Worm (Caenorhabditis elegans) whole organism, midembryonic: ENCODE measurements around the gene C08F8.9.
"Not testable (repeated sequence)": the region's sequence is repeated elsewhere in the genome, so short reads cannot be mapped to it uniquely, and the experiment has no call there.

ENCODE experiments used
- T22C8.4 ChIP-seq: fragments of 200-800 bp; sonication (Bioruptor generic); IDR thresholded peaks from 2 replicates; pipeline ENCODE4 v1.3.6; 2022; ENCODE audit warnings: missing genetic modification characterization, missing compliant biosample characterization
- cog-1 ChIP-seq: sonication (generic microtip); optimal IDR thresholded peaks from 2 replicates; lab custom pipeline; 2016; ENCODE audit warnings: missing genetic modification characterization, missing compliant biosample characterization
- flt-1 ChIP-seq: fragments of 200-800 bp; sonication (Bioruptor generic); IDR thresholded peaks from 2 replicates; pipeline ENCODE4 v1.3.6; 2022; ENCODE audit warnings: missing genetic modification characterization, missing compliant biosample characterization
- klf-2 ChIP-seq: fragments of 200-800 bp; sonication (Bioruptor generic); conservative IDR thresholded peaks from 2 replicates; pipeline ENCODE4 v1.3.6; 2022; ENCODE audit warnings: missing genetic modification reagents, missing genetic modification characterization, missing compliant biosample characterization
- med-1 ChIP-seq: sonication (generic microtip); optimal IDR thresholded peaks from 2 replicates; lab custom pipeline; 2017; ENCODE audit warnings: missing genetic modification characterization, mild to moderate bottlenecking, missing compliant biosample characterization, antibody characterized with exemption, missing genetic modification reagents; ENCODE audit not compliant: insufficient read depth
- ref-1 ChIP-seq: fragments of 200-800 bp; sonication (Bioruptor generic); conservative IDR thresholded peaks from 2 replicates; pipeline ENCODE4 v1.3.6; 2022; ENCODE audit warnings: missing genetic modification reagents, missing genetic modification characterization, missing compliant biosample characterization
- tab-1 ChIP-seq: fragments of 200-800 bp; sonication (Bioruptor generic); IDR thresholded peaks from 2 replicates; pipeline ENCODE4 v1.3.6; 2022; ENCODE audit warnings: missing genetic modification characterization, missing compliant biosample characterization
- ztf-23 ChIP-seq: fragments of 200-800 bp; sonication (Bioruptor generic); IDR thresholded peaks from 2 replicates; pipeline ENCODE4 v1.3.6; 2022; ENCODE audit warnings: missing genetic modification reagents, missing genetic modification characterization, missing compliant biosample characterization
- ztf-29 ChIP-seq: fragments of 200-800 bp; sonication (Bioruptor generic); IDR thresholded peaks from 2 replicates; pipeline ENCODE4 v1.3.6; 2022; ENCODE audit warnings: missing genetic modification reagents, missing genetic modification characterization, missing compliant biosample characterization

The C08F8.9 gene

DNA sequence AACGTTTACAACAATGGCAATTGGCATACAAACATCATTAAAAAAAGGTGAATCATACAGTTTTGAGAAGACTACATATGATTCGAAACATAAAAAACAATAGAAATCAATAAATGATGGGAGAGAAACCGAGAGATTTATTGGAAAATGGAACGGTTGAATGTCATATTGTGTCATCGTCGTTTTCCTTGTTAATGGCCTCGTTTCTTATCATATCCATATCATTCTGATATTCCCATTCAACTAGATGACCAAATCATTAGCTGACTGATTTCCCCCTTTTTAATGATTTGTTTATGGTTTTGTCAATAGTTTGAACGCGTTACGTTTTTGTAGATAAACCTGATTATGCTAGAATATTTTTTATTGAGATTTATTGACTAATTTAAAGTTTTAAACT, 3.6 kb downstream of the C08F8.9 start:
- TF ChIP-seq T22C8.4 (GFP tag; lab: Robert Waterston, UW) (no peak), flt-1 (GFP tag; lab: Robert Waterston, UW) (no peak), cog-1 (tag; lab: Kevin White, UChicago) (no peak), med-1 (GFP tag; lab: Kevin White, UChicago) (no peak), ztf-23 (no peak), ztf-29 (GFP tag; lab: Robert Waterston, UW) (no peak), tab-1 (GFP tag; lab: Robert Waterston, UW) (no peak), ref-1 (no peak), klf-2 (GFP tag; lab: Robert Waterston, UW) (no peak)

ce11 chrIV:11169652-11170051, 8.7 kb downstream of the C08F8.9 start, which contains the start of gene nhr-67:
Gene nhr-67, plus strand, starts transcription at chrIV:11169748.
- TF ChIP-seq klf-2 (GFP tag; lab: Robert Waterston, UW), result no peak
- TF ChIP-seq med-1 (GFP tag; lab: Kevin White, UChicago), result no peak
- no peak for TF ChIP-seq ztf-29 (GFP tag; lab: Robert Waterston, UW)
- TF ChIP-seq flt-1 (GFP tag; lab: Robert Waterston, UW), result no peak
- TF ChIP-seq ztf-23, result no peak
- no peak for TF ChIP-seq tab-1 (GFP tag; lab: Robert Waterston, UW)
- TF ChIP-seq T22C8.4 (GFP tag; lab: Robert Waterston, UW), result no peak
- TF ChIP-seq ref-1, result no peak
- no peak for TF ChIP-seq cog-1 (tag; lab: Kevin White, UChicago)

ce11 chrIV:11164831-11165230, 13.6 kb downstream of the C08F8.9 start, which contains the start of gene C08F8.6:
Gene C08F8.6, minus strand, starts transcription at chrIV:11164931.
- no peak for TF ChIP-seq cog-1 (tag; lab: Kevin White, UChicago)
- no peak for TF ChIP-seq tab-1 (GFP tag; lab: Robert Waterston, UW)
- no peak for TF ChIP-seq ztf-23
- TF ChIP-seq T22C8.4 (GFP tag; lab: Robert Waterston, UW), result no peak
- no peak for TF ChIP-seq klf-2 (GFP tag; lab: Robert Waterston, UW)
- TF ChIP-seq ref-1, result no peak
- no peak for TF ChIP-seq med-1 (GFP tag; lab: Kevin White, UChicago)
- no peak for TF ChIP-seq flt-1 (GFP tag; lab: Robert Waterston, UW)

- no peak for TF ChIP-seq ztf-29 (GFP tag; lab: Robert Waterston, UW)
Observed at ce11 chrIV:11162451-11162850, 15.9 kb downstream of the C08F8.9 start, which contains the start of gene fbxb-9. Gene fbxb-9, minus strand, starts transcription at chrIV:11162551.

DNA sequence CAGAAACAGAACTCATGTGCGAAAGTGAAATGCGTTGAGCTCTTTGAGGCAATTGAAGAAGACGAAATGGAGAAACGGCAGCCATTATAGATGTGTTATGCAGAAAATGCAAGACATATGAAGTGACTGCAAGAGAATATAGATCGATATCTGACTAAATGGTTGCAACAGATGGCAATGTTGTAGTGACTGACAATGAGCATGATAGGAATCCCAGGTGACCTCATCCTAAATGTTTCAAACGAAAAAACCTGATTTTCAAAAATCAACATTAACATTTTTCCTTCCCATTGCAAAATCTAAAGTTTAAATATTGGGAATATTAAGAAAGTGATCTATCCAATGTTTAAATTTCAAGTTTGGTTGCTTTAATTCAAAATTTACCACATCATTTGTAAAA, 17.7 kb downstream of the C08F8.9 start, which contains the start of gene C08F8.15:
Gene C08F8.15 (minus strand): TSS at position 101 of the 400 bp plus-strand sequence.
- no peak for TF ChIP-seq ztf-29 (GFP tag; lab: Robert Waterston, UW)
- no peak for TF ChIP-seq tab-1 (GFP tag; lab: Robert Waterston, UW)
- TF ChIP-seq flt-1 (GFP tag; lab: Robert Waterston, UW), result no peak
- TF ChIP-seq T22C8.4 (GFP tag; lab: Robert Waterston, UW), result no peak
- no peak for TF ChIP-seq ref-1
- TF ChIP-seq med-1 (GFP tag; lab: Kevin White, UChicago), result no peak
- TF ChIP-seq cog-1 (tag; lab: Kevin White, UChicago), result no peak
- TF ChIP-seq klf-2 (GFP tag; lab: Robert Waterston, UW), result no peak
- no peak for TF ChIP-seq ztf-23

ce11 chrIV:11159886-11160285, 18.5 kb downstream of the C08F8.9 start, which contains the start of gene mboa-4:
Gene mboa-4, minus strand, starts transcription at chrIV:11159986.
- TF ChIP-seq ztf-29 (GFP tag; lab: Robert Waterston, UW) (no peak), T22C8.4 (GFP tag; lab: Robert Waterston, UW) (no peak)

ce11 chrIV:11156526-11156925, 21.9 kb downstream of the C08F8.9 start:
- TF ChIP-seq cog-1 (tag; lab: Kevin White, UChicago), result no peak
- no peak for TF ChIP-seq ztf-29 (GFP tag; lab: Robert Waterston, UW)
- no peak for TF ChIP-seq tab-1 (GFP tag; lab: Robert Waterston, UW)
- TF ChIP-seq flt-1 (GFP tag; lab: Robert Waterston, UW), result no peak
- TF ChIP-seq med-1 (GFP tag; lab: Kevin White, UChicago), result no peak
- TF ChIP-seq ref-1, result no peak
- no peak for TF ChIP-seq ztf-23
- TF ChIP-seq klf-2 (GFP tag; lab: Robert Waterston, UW), result no peak
- TF ChIP-seq T22C8.4 (GFP tag; lab: Robert Waterston, UW), result no peak

DNA sequence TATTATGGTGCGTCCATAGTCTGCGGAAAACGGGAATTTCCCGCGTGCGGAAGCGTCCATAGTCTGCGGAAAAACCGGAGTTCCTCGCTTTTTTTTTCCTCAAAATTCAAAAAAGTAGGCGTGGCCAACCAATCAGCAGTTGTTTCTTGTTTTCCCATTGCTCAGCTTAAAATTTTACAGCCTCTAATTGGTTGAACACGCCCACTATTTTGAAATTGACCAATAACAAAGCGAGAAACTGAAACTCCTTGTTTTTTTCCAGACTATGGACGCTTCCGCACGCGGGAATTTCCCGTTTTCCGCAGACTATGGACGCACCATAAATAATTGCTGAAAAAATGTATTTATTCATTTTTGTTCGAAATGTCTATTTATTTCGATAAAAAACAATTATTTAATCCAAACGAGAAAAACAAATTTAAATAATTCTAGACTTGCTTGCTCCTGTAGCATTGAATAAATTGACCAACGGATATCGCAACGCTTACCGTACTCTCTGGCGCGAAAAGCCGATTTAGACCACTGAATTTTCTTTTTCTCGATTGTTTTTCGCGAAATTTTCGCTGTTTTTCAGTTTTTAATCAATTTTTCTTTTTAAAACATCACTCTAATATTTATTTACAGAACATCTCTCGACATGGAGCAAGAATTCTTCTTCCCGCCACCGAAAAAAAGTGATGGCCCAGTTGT, 23.8 kb downstream of the C08F8.9 start, which contains the start of gene C08F8.3:
Gene C08F8.3 (plus strand): TSS at position 620 of the 690 bp plus-strand sequence.
- TF ChIP-seq med-1 (GFP tag; lab: Kevin White, UChicago); tab-1 (GFP tag; lab: Robert Waterston, UW); ref-1: not testable (repeated sequence)

DNA sequence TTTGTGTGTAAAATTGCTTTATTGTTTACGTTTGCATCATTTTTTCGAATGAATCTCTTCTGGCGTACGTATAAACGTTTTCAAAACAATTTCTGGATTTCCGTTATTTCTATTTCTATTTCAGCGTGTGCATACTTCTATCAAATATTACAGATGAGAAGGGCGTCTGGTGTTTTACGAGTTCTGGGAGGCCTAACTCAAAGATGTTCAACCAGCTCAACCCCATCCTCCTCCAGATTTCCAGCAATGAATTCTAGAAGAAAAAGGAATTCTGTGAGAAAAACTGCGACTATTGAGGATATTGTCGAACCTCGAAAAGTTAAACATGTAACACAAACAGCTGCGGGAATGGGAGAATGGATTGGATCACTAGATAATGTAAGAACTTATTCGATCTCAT, 27.6 kb downstream of the C08F8.9 start, which contains the start of gene C08F8.2:
Gene C08F8.2 (plus strand): TSS at position 154 of the 400 bp plus-strand sequence.
- TF ChIP-seq klf-2 (GFP tag; lab: Robert Waterston, UW) (no peak), ztf-23 (no peak), T22C8.4 (GFP tag; lab: Robert Waterston, UW) (no peak), ref-1 (no peak), tab-1 (GFP tag; lab: Robert Waterston, UW) (no peak), flt-1 (GFP tag; lab: Robert Waterston, UW) (no peak), cog-1 (tag; lab: Kevin White, UChicago) (no peak), ztf-29 (GFP tag; lab: Robert Waterston, UW) (no peak), med-1 (GFP tag; lab: Kevin White, UChicago) (no peak)
